Worm (Caenorhabditis elegans) whole organism, L4/young adult: ENCODE data around the gene drd-10.
"Not testable (repeated sequence)": the region's sequence is repeated elsewhere in the genome, so short reads cannot be mapped to it uniquely, and the experiment has no call there.

Experiments used
- W03F9.2 ChIP-seq: fragments of 150-350 bp; optimal IDR thresholded peaks from 2 replicates; lab custom pipeline; 2014; ENCODE audit warnings: missing biosample characterization, missing genetic modification characterization
- dao-5 ChIP-seq: sonication (generic microtip); optimal IDR thresholded peaks from 2 replicates; lab custom pipeline; 2016; ENCODE audit warnings: missing genotype, missing genetic modification characterization, moderate library complexity, missing compliant biosample characterization
- him-1 ChIP-seq: sonication (generic microtip); optimal IDR thresholded peaks from 2 replicates; lab custom pipeline; 2016; ENCODE audit warnings: missing genotype, missing genetic modification reagents, missing genetic modification characterization, missing compliant biosample characterization

Gene drd-10

DNA sequence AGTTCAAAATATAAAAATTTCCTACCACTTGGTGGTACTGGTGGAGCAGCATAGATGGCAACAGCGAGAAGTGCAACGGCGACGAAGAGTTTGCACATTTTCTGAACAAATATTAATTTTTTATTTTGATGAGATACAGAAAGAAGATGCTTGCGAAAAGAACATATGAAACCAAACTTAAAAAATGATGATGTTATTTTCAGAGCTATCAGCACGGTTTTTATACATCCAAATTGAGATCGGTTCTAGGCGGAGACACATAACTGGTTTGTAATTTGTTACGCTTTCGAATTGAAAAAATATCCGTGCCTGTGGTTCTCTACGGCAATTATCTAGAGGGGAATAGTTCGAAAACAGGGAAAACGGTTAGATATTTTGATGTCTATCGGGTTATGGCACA, 45.7 kb downstream of the drd-10 start, which contains the start of gene txt-17:
TSS of gene txt-17 (minus strand) at position 101 of the 400 bp plus-strand sequence.
- no peak for TF ChIP-seq him-1 (tag; lab: Kevin White, UChicago)
- TF ChIP-seq dao-5 (tag; lab: Kevin White, UChicago) = no peak
- TF ChIP-seq W03F9.2 (tag; lab: Kevin White, UChicago) = no peak

DNA sequence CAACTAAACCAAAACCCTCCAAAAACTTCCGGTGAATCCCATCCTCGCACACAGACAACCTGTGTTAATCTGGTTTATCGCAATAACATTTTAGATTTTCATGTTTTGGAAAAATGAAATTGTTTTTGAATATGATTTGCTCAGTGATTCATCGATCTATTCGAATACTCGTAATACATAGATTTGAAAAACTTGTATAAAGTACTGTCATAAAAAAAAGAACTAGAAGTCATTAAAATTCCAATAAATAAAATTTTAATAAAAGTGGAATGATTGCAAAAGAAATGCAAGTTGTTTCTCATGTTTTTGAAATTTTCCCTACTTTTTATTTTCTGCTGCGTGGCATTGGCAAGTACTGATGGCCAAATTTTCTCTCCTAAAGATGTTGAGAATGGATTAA, 47.2 kb downstream of the drd-10 start, which contains the start of gene spig-8:
TSS of gene spig-8 (plus strand) at position 301 of the 400 bp plus-strand sequence.
- no peak for TF ChIP-seq W03F9.2 (tag; lab: Kevin White, UChicago)

DNA sequence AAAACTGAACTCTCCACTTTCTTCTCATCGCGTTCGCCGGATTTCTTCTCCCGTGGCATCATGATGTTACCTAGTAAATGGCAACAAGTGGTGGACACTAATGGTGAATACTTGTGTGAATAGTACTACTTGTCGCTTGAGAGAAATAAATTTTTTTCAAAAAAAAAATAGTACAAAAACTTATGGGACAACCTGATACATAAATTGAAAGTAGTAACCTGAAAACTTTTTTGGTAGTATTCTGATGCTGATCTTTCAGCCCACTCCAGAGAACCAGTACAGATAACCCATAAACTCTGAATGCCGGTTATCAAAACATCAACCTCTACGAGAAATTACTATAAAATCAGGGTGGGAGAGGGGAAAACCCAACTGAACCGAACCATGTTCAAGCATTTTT, 50.4 kb downstream of the drd-10 start, which contains the start of gene Y57E12AL.2:
TSS of gene Y57E12AL.2 (plus strand) at position 301 of the 400 bp plus-strand sequence.
- TF ChIP-seq W03F9.2, dao-5, him-1 (tag; lab: Kevin White, UChicago): not testable (repeated sequence)
